Worm (Caenorhabditis elegans) whole organism, midembryonic: ENCODE results near the gene T22G5.1.

Experiments used
- T22C8.4 ChIP-seq: fragments of 200-800 bp; sonication (Bioruptor generic); IDR thresholded peaks from 2 replicates; pipeline ENCODE4 v1.3.6; 2022; ENCODE audit warnings: missing genetic modification characterization, missing compliant biosample characterization
- cog-1 ChIP-seq: sonication (generic microtip); optimal IDR thresholded peaks from 2 replicates; lab custom pipeline; 2016; ENCODE audit warnings: missing genetic modification characterization, missing compliant biosample characterization
- flt-1 ChIP-seq: fragments of 200-800 bp; sonication (Bioruptor generic); IDR thresholded peaks from 2 replicates; pipeline ENCODE4 v1.3.6; 2022; ENCODE audit warnings: missing genetic modification characterization, missing compliant biosample characterization
- klf-2 ChIP-seq: fragments of 200-800 bp; sonication (Bioruptor generic); conservative IDR thresholded peaks from 2 replicates; pipeline ENCODE4 v1.3.6; 2022; ENCODE audit warnings: missing genetic modification reagents, missing genetic modification characterization, missing compliant biosample characterization
- med-1 ChIP-seq: sonication (generic microtip); optimal IDR thresholded peaks from 2 replicates; lab custom pipeline; 2017; ENCODE audit warnings: missing genetic modification characterization, mild to moderate bottlenecking, missing compliant biosample characterization, antibody characterized with exemption, missing genetic modification reagents; ENCODE audit not compliant: insufficient read depth
- ref-1 ChIP-seq: fragments of 200-800 bp; sonication (Bioruptor generic); conservative IDR thresholded peaks from 2 replicates; pipeline ENCODE4 v1.3.6; 2022; ENCODE audit warnings: missing genetic modification reagents, missing genetic modification characterization, missing compliant biosample characterization
- tab-1 ChIP-seq: fragments of 200-800 bp; sonication (Bioruptor generic); IDR thresholded peaks from 2 replicates; pipeline ENCODE4 v1.3.6; 2022; ENCODE audit warnings: missing genetic modification characterization, missing compliant biosample characterization
- ztf-23 ChIP-seq: fragments of 200-800 bp; sonication (Bioruptor generic); IDR thresholded peaks from 2 replicates; pipeline ENCODE4 v1.3.6; 2022; ENCODE audit warnings: missing genetic modification reagents, missing genetic modification characterization, missing compliant biosample characterization
- ztf-29 ChIP-seq: fragments of 200-800 bp; sonication (Bioruptor generic); IDR thresholded peaks from 2 replicates; pipeline ENCODE4 v1.3.6; 2022; ENCODE audit warnings: missing genetic modification reagents, missing genetic modification characterization, missing compliant biosample characterization

DNA sequence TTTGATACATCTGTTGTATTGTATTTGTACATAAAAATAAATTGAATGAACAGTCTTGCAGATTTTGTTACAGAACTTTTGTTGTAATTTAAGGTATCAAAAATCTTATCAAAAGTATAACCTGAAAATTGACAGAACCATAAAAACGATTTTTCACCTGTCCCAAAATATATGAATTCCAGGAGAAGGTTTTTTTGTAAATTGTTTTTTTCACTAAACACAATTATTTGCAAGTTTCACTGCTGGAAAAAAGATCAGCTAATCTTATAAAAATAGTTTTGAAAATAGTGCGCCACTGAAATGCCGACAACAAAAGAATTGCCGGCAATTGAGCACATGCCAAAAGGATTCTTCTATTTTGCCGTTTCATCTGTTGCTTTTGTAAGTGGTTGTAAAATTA is 33.5 kb upstream of the T22G5.1 start, which contains the start of gene srx-130:
- TF ChIP-seq ref-1 (GFP tag; lab: Robert Waterston, UW) (no peak), med-1 (no peak), flt-1 (no peak), cog-1 (no peak), tab-1 (no peak), ztf-23 (GFP tag; lab: Robert Waterston, UW) (no peak), ztf-29 (no peak), klf-2 (no peak), T22C8.4 (GFP tag; lab: Robert Waterston, UW) (no peak)
